Fruit fly (Drosophila melanogaster) S2 (cell line): ENCODE measurements around the gene Cipc.

Experiments used
- CG8478 ChIP-seq: fragments of >200 bp; optimal IDR thresholded peaks from 2 replicates; lab custom pipeline; 2018
- CTCF ChIP-seq, 2 experiments: fragments of >200 bp; optimal IDR thresholded peaks; 2 replicates each; lab custom pipeline; 2018

dm6 chr3R:26122896-26123295 is 16.2 kb downstream of the Cipc start:
- TF ChIP-seq CTCF (optimal IDR thresholded peaks at IDR 0.05; lab: Kevin White, UChicago) (no peak), CG8478 (no peak)
